Worm (Caenorhabditis elegans): ENCODE data around the gene F33H12.1.
"Not testable (repeated sequence)": the region's sequence is repeated elsewhere in the genome, so short reads cannot be mapped to it uniquely, and the experiment has no call there.

F33H12.1 gene

DNA sequence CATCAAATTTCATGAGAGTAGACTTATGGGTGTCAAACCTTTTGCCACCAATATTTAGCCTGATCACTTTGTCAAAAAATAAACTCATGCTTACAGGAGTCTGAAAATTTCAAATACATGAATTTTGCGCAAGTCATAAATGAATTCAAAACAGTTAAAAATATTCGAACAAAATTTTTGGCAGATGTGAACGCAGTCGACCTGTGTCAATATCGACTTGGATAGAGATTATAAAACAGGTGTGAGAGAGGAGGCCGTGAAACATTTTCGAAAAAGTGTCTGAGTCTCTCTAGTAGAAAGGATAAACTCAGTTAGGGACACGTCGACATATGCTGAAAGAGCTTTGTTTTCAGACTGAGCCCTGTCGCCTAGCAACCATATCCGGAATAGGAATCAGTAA, 46.5 kb downstream of the F33H12.1 start, which contains the start of gene F22E5.12:
Gene F22E5.12 (minus strand): TSS at position 101 of the 400 bp plus-strand sequence.
- TF ChIP-seq dmd-4 (tag; optimal IDR thresholded peaks at IDR 0.05; ENCODE audit: borderline replicate concordance); unc-3 (GFP tag; conservative IDR thresholded peaks at IDR 0.05); unc-3 (tag; optimal IDR thresholded peaks at IDR 0.05); mec-3 (tag; optimal IDR thresholded peaks at IDR 0.05; ENCODE audit: borderline replicate concordance): not testable (repeated sequence)

- TF ChIP-seq C08G9.2 (tag; optimal IDR thresholded peaks at IDR 0.05) = no peak
- no peak for TF ChIP-seq lim-6 (tag; optimal IDR thresholded peaks at IDR 0.05)
- no peak for TF ChIP-seq ref-2 (tag; optimal IDR thresholded peaks at IDR 0.05)
- TF ChIP-seq sox-4 (tag; optimal IDR thresholded peaks at IDR 0.05) = no peak
- no peak for TF ChIP-seq gmeb-2 (tag; optimal IDR thresholded peaks at IDR 0.05)
- TF ChIP-seq ets-4 (tag; optimal IDR thresholded peaks at IDR 0.05) = no peak
Measured at ce11 chrII:2649015-2649414, 48.7 kb downstream of the F33H12.1 start.

DNA sequence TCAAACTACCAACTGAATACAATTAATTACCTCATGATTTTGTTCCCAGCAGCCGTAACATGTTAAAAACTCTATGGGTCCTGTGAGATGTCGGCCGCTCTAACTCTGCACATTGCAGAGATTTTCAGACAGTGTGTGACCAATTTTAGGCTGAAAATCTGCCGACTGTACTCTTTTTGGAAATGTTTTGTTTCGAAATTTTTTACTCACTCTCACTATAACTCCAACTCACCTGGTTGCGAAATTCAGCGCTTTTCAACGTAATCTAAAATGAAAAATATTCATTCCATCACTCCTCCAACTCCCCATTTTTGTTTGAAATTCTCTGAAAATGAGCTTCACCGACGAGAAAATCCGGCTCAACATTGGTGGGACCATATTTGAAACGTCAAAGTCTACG, 49.3 kb downstream of the F33H12.1 start, which contains the start of the genes F22E5.13 and F22E5.6:
Gene F22E5.13 (minus strand): TSS at position 101 of the 400 bp plus-strand sequence.
Gene F22E5.6 (plus strand): TSS at position 297 of the 400 bp plus-strand sequence.
- TF ChIP-seq ceh-22 (tag; optimal IDR thresholded peaks at IDR 0.05) = no peak
- no peak for TF ChIP-seq K09A11.1 (tag; optimal IDR thresholded peaks at IDR 0.05; ENCODE audit: insufficient read depth)
- TF ChIP-seq ahr-1 (tag; optimal IDR thresholded peaks at IDR 0.05) = no peak
- no peak for TF ChIP-seq zip-5 (tag; optimal IDR thresholded peaks at IDR 0.05)
- no peak for TF ChIP-seq fkh-6 (tag; optimal IDR thresholded peaks at IDR 0.05)
- no peak for TF ChIP-seq pha-2 (tag; optimal IDR thresholded peaks at IDR 0.05)
- TF ChIP-seq lim-6 (tag; optimal IDR thresholded peaks at IDR 0.05) = no peak
- TF ChIP-seq nhr-232 (tag; optimal IDR thresholded peaks at IDR 0.05) = no peak
- no peak for TF ChIP-seq tbx-7 (tag; optimal IDR thresholded peaks at IDR 0.05)
- no peak for TF ChIP-seq fkh-10 (GFP tag; optimal IDR thresholded peaks at IDR 0.05)
- TF ChIP-seq hlh-30 (tag; optimal IDR thresholded peaks at IDR 0.05; ENCODE audit: insufficient read depth) = no peak
- no peak for TF ChIP-seq ceh-48 (tag; optimal IDR thresholded peaks at IDR 0.05)
- TF ChIP-seq ref-2 (tag; optimal IDR thresholded peaks at IDR 0.05) = no peak
- no peak for TF ChIP-seq sox-4 (tag; optimal IDR thresholded peaks at IDR 0.05)
- no peak for TF ChIP-seq ceh-9 (tag; optimal IDR thresholded peaks at IDR 0.05)
- TF ChIP-seq hlh-15 (tag; optimal IDR thresholded peaks at IDR 0.05) = no peak

All from whole organism, late embryonic.